Worm (Caenorhabditis elegans): ENCODE measurements around the gene F54D5.5.
A peak's percentile ranks its signal among the peaks of the same experiment; 100 is the strongest.
"Not testable (repeated sequence)": the region's sequence is repeated elsewhere in the genome, so short reads cannot be mapped to it uniquely, and the experiment has no call there.

F54D5.5 gene

ce11 chrII:11564127-11564526, 2.7 kb downstream of the F54D5.5 start, which contains the start of gene F54D5.15:
Gene F54D5.15 (minus strand): TSS chrII:11564227.
- TF ChIP-seq unc-55 (GFP tag; optimal IDR thresholded peaks at IDR 0.05) (no peak), skn-1 (tag; optimal IDR thresholded peaks at IDR 0.05) (no peak), nhr-25 (tag; optimal IDR thresholded peaks at IDR 0.05) (no peak), dmd-4 (tag; optimal IDR thresholded peaks at IDR 0.05) (no peak), lin-39 (tag; optimal IDR thresholded peaks at IDR 0.05) (no peak), unc-39 (tag; optimal IDR thresholded peaks at IDR 0.05) (no peak), mdl-1 (tag; optimal IDR thresholded peaks at IDR 0.05) (no peak), elt-3 (tag; optimal IDR thresholded peaks at IDR 0.05) (no peak), nhr-23 (tag; optimal IDR thresholded peaks at IDR 0.05) (no peak), nhr-6 (tag; optimal IDR thresholded peaks at IDR 0.05) (no peak), mbf-1 (tag; optimal IDR thresholded peaks at IDR 0.05) (no peak), blmp-1 (tag; optimal IDR thresholded peaks at IDR 0.05; ENCODE audit: insufficient read depth) (no peak), lin-11 (tag; optimal IDR thresholded peaks at IDR 0.05) (no peak), zag-1 (tag; optimal IDR thresholded peaks at IDR 0.05) (no peak), gmeb-1 (tag; optimal IDR thresholded peaks at IDR 0.05) (no peak), ZK546.5 (tag; optimal IDR thresholded peaks at IDR 0.05) (no peak), nhr-10 (tag; optimal IDR thresholded peaks at IDR 0.05) (no peak), ztf-11 (tag; optimal IDR thresholded peaks at IDR 0.05) (no peak), nhr-12 (tag; optimal IDR thresholded peaks at IDR 0.05) (no peak), mab-5 (tag; optimal IDR thresholded peaks at IDR 0.05) (no peak)

ce11 chrII:11556338-11556737, 10.5 kb downstream of the F54D5.5 start, which contains the start of gene F54D5.17:
Gene F54D5.17 (plus strand): TSS chrII:11556638.
- no peak for TF ChIP-seq fos-1 (tag; optimal IDR thresholded peaks at IDR 0.05)
- TF ChIP-seq unc-39 (tag; optimal IDR thresholded peaks at IDR 0.05): no peak
- no peak for TF ChIP-seq nhr-6 (tag; optimal IDR thresholded peaks at IDR 0.05)
- TF ChIP-seq dmd-4 (tag; optimal IDR thresholded peaks at IDR 0.05): no peak
- TF ChIP-seq nhr-23 (tag; optimal IDR thresholded peaks at IDR 0.05): no peak

- no peak for TF ChIP-seq nhr-12 (tag; optimal IDR thresholded peaks at IDR 0.05)
- no peak for TF ChIP-seq sma-9 (GFP tag; optimal IDR thresholded peaks at IDR 0.05)
- no peak for TF ChIP-seq sma-9 (tag; optimal IDR thresholded peaks at IDR 0.05)
- no peak for TF ChIP-seq nhr-129 (tag; optimal IDR thresholded peaks at IDR 0.05)
- TF ChIP-seq aly-2 (tag; optimal IDR thresholded peaks at IDR 0.05): no peak
- no peak for TF ChIP-seq C34F6.9 (tag; optimal IDR thresholded peaks at IDR 0.05)
- TF ChIP-seq mbf-1 (tag; optimal IDR thresholded peaks at IDR 0.05): no peak
- TF ChIP-seq egl-27 (tag; optimal IDR thresholded peaks at IDR 0.05): no peak
- TF ChIP-seq elt-3 (tag; optimal IDR thresholded peaks at IDR 0.05): no peak
- TF ChIP-seq ceh-82 (tag; optimal IDR thresholded peaks at IDR 0.05): no peak
- no peak for TF ChIP-seq elt-1 (tag; optimal IDR thresholded peaks at IDR 0.05)
- TF ChIP-seq ztf-4 (tag; optimal IDR thresholded peaks at IDR 0.05): no peak
- no peak for TF ChIP-seq skn-1 (tag; optimal IDR thresholded peaks at IDR 0.05)
- TF ChIP-seq nhr-23 (tag; optimal IDR thresholded peaks at IDR 0.05): no peak
- TF ChIP-seq sem-4 (tag; optimal IDR thresholded peaks at IDR 0.05): no peak
- no peak for TF ChIP-seq blmp-1 (tag; optimal IDR thresholded peaks at IDR 0.05; ENCODE audit: insufficient read depth)
- TF ChIP-seq nhr-10 (tag; optimal IDR thresholded peaks at IDR 0.05): no peak
Measured at ce11 chrII:11555634-11556033, 11.2 kb downstream of the F54D5.5 start, which contains the start of gene F54D5.24. Gene F54D5.24 (plus strand): TSS chrII:11555949.

DNA sequence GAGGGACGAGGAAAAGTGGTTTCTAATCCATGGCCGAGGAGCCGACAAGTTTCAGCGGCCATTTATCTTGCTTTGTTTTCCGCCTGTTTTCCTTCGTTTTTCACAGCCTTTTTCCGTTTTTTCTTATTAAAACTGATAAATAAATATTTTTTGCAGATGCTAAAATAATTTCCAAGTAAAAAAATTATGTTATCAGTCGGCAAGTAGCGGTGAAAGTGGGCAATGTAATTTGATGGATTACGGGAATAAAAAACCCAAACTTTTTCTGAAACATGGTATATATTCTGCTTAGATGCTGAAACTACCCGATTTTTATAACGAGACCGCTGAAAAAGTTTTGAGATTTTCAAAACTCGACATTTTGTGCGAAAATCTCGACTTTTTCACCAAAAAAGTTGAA, 14.8 kb downstream of the F54D5.5 start, which contains the start of gene dhgd-1:
dhgd-1 (minus strand) TSS at position 101 of the 400 bp plus-strand sequence.
- not testable (repeated sequence) for TF ChIP-seq lin-13 (GFP tag; optimal IDR thresholded peaks at IDR 0.05); elt-1 (tag; optimal IDR thresholded peaks at IDR 0.05); snpc-4 (tag; optimal IDR thresholded peaks at IDR 0.05)

ce11 chrII:11547254-11547687, 19.5 kb downstream of the F54D5.5 start, which contains the start of gene F54D5.7:
Gene F54D5.7 (plus strand): TSS chrII:11547517.
- TF ChIP-seq nhr-77 (tag; optimal IDR thresholded peaks at IDR 0.05): no peak
- no peak for TF ChIP-seq lin-39 (tag; optimal IDR thresholded peaks at IDR 0.05)
- 0 out of 2 replicates have a peak, but pooled peaks have one; percentile 83 for TF ChIP-seq ztf-1 (GFP tag; conservative IDR thresholded peaks at IDR 0.05)
- TF ChIP-seq nhr-10 (tag; optimal IDR thresholded peaks at IDR 0.05): no peak
- TF ChIP-seq gmeb-1 (tag; optimal IDR thresholded peaks at IDR 0.05): peak; percentile 35
- peak; percentile 37 for TF ChIP-seq F13H6.1 (tag; optimal IDR thresholded peaks at IDR 0.05)
- no peak for TF ChIP-seq elt-3 (tag; optimal IDR thresholded peaks at IDR 0.05)
- TF ChIP-seq aly-2 (tag; optimal IDR thresholded peaks at IDR 0.05): peak; percentile 37
- TF ChIP-seq sma-3 (GFP tag; optimal IDR thresholded peaks at IDR 0.05): peak; percentile 43
- no peak for TF ChIP-seq nhr-23 (tag; optimal IDR thresholded peaks at IDR 0.05)
- TF ChIP-seq ama-1 (optimal IDR thresholded peaks at IDR 0.05): peak; percentile 99
- no peak for TF ChIP-seq elt-1 (tag; optimal IDR thresholded peaks at IDR 0.05)
- TF ChIP-seq Y55F3AM.14 (GFP tag; optimal IDR thresholded peaks at IDR 0.05): no peak
- no peak for TF ChIP-seq egl-27 (tag; optimal IDR thresholded peaks at IDR 0.05)
- TF ChIP-seq ZK546.5 (tag; optimal IDR thresholded peaks at IDR 0.05): no peak
- TF ChIP-seq nhr-11 (tag; optimal IDR thresholded peaks at IDR 0.05): no peak
- TF ChIP-seq mdl-1 (tag; optimal IDR thresholded peaks at IDR 0.05): peak in 1 of 2 experiments; percentile 64
- peak; percentile 52 for TF ChIP-seq nhr-6 (tag; optimal IDR thresholded peaks at IDR 0.05)
- no peak for TF ChIP-seq mbf-1 (tag; optimal IDR thresholded peaks at IDR 0.05)
- TF ChIP-seq mab-5 (tag; optimal IDR thresholded peaks at IDR 0.05): no peak
- peak; percentile 50 for TF ChIP-seq lin-13 (GFP tag; optimal IDR thresholded peaks at IDR 0.05)
- no peak for TF ChIP-seq lin-11 (tag; optimal IDR thresholded peaks at IDR 0.05)
- peak; percentile 83 for TF ChIP-seq nhr-129 (tag; optimal IDR thresholded peaks at IDR 0.05)
- TF ChIP-seq nhr-21 (tag; optimal IDR thresholded peaks at IDR 0.05): peak; percentile 61
- TF ChIP-seq C34F6.9 (tag; optimal IDR thresholded peaks at IDR 0.05): peak; percentile 61
- TF ChIP-seq sem-4 (tag; optimal IDR thresholded peaks at IDR 0.05): peak; percentile 27
- TF ChIP-seq ztf-11 (tag; optimal IDR thresholded peaks at IDR 0.05): no peak
- TF ChIP-seq snpc-4 (tag; optimal IDR thresholded peaks at IDR 0.05): no peak
- TF ChIP-seq nhr-25 (tag; optimal IDR thresholded peaks at IDR 0.05): peak; percentile 65
- TF ChIP-seq R02D3.7 (tag; optimal IDR thresholded peaks at IDR 0.05): no peak

Measured in whole organism, L2 larva.